Fruit fly (Drosophila melanogaster): ENCODE data around the gene CG17475.
A peak's percentile ranks its signal among the peaks of the same experiment; 100 is the strongest.

Gene CG17475

dm6 chr3R:17151376-17152026 is 21.3 kb upstream of the CG17475 start, which contains the start of gene CG5292 (continued):
- TF ChIP-seq BEAF-32 (GFP tag; optimal IDR thresholded peaks at IDR 0.05), result peak; percentile 50
- TF ChIP-seq CG2116 (GFP tag; optimal IDR thresholded peaks at IDR 0.05), result peak; percentile 49
- peak; percentile 76 for TF ChIP-seq NFAT (GFP tag; IDR thresholded peaks at IDR 0.05)
- no peak for TF ChIP-seq Hmx (GFP tag; optimal IDR thresholded peaks at IDR 0.05)
- TF ChIP-seq tap (tag; optimal IDR thresholded peaks at IDR 0.05), result no peak
- no peak for TF ChIP-seq Stat92E (GFP tag; optimal IDR thresholded peaks at IDR 0.05)
- no peak for TF ChIP-seq Neu2 (GFP tag; optimal IDR thresholded peaks at IDR 0.05; ENCODE audit: borderline replicate concordance)
- no peak for TF ChIP-seq eve (GFP tag; optimal IDR thresholded peaks at IDR 0.05)
- TF ChIP-seq fru (optimal IDR thresholded peaks at IDR 0.05), result no peak
- TF ChIP-seq CG17568 (GFP tag; optimal IDR thresholded peaks at IDR 0.05), result no peak
- TF ChIP-seq D19B (GFP tag; optimal IDR thresholded peaks at IDR 0.05), result peak; percentile 75
- TF ChIP-seq peb (GFP tag; IDR thresholded peaks at IDR 0.05), result no peak
- TF ChIP-seq slou (GFP tag; optimal IDR thresholded peaks at IDR 0.05), result peak; percentile 33
- no peak for TF ChIP-seq CG9797 (GFP tag; optimal IDR thresholded peaks at IDR 0.05)
- TF ChIP-seq CG43689 (GFP tag; IDR thresholded peaks at IDR 0.05), result no peak
- no peak for TF ChIP-seq gce (GFP tag; IDR thresholded peaks at IDR 0.05)
- peak; percentile 31 for TF ChIP-seq ind (GFP tag; optimal IDR thresholded peaks at IDR 0.05)
- TF ChIP-seq CG1024 (GFP tag; IDR thresholded peaks at IDR 0.05), result peak; percentile 42; the same call in 1 of the 2 replicates
- TF ChIP-seq ara (GFP tag; IDR thresholded peaks at IDR 0.05), result peak; percentile 47; the same call in 1 of the 2 replicates
- no peak for TF ChIP-seq crc (GFP tag; optimal IDR thresholded peaks at IDR 0.05)
- no peak for TF ChIP-seq cad (GFP tag; optimal IDR thresholded peaks at IDR 0.05)
- TF ChIP-seq ERR (GFP tag; optimal IDR thresholded peaks at IDR 0.05), result no peak
- TF ChIP-seq CG32772 (GFP tag; IDR thresholded peaks at IDR 0.05), result 0 out of 2 replicates have a peak, but pooled peaks have one; percentile 10
- no peak for TF ChIP-seq zf30C (GFP tag; optimal IDR thresholded peaks at IDR 0.05)
- 0 out of 3 replicates have a peak, but pooled peaks have one; percentile 29 for TF ChIP-seq CG14050 (GFP tag; IDR thresholded peaks at IDR 0.05)
- TF ChIP-seq scrt (GFP tag; optimal IDR thresholded peaks at IDR 0.05), result peak; percentile 61
- TF ChIP-seq Gsc (GFP tag; IDR thresholded peaks at IDR 0.05), result no peak
- TF ChIP-seq ems (GFP tag; optimal IDR thresholded peaks at IDR 0.05), result peak; percentile 54
- TF ChIP-seq jing (GFP tag; optimal IDR thresholded peaks at IDR 0.05), result no peak
- TF ChIP-seq slbo (GFP tag; IDR thresholded peaks at IDR 0.05), result peak; percentile 75
- TF ChIP-seq tna (GFP tag; IDR thresholded peaks at IDR 0.05; ENCODE audit: partially characterized antibody), result 0 out of 2 replicates have a peak, but pooled peaks have one; percentile 9
- TF ChIP-seq Bteb2 (GFP tag; optimal IDR thresholded peaks at IDR 0.05), result no peak
- peak; percentile 56 for TF ChIP-seq CG6689 (GFP tag; IDR thresholded peaks at IDR 0.05)
- no peak for TF ChIP-seq lbe (GFP tag; optimal IDR thresholded peaks at IDR 0.05)
- TF ChIP-seq kah (GFP tag; optimal IDR thresholded peaks at IDR 0.05), result peak; percentile 58
- peak; percentile 82 for TF ChIP-seq CG3847 (GFP tag; IDR thresholded peaks at IDR 0.05)
- TF ChIP-seq Fer3 (tag; optimal IDR thresholded peaks at IDR 0.05), result peak; percentile 34
- peak; percentile 8 for TF ChIP-seq CG16815 (GFP tag; optimal IDR thresholded peaks at IDR 0.05)
- TF ChIP-seq Aef1 (GFP tag; IDR thresholded peaks at IDR 0.05), result peak; percentile 56
- TF ChIP-seq ftz-f1 (GFP tag; optimal IDR thresholded peaks at IDR 0.05), result peak; percentile 68
- TF ChIP-seq ttk (GFP tag; IDR thresholded peaks at IDR 0.05), result peak; percentile 35
- TF ChIP-seq pzg (GFP tag; optimal IDR thresholded peaks at IDR 0.05), result peak; percentile 65
- peak; percentile 79 for TF ChIP-seq Rfx (GFP tag; IDR thresholded peaks at IDR 0.05)
- no peak for TF ChIP-seq unpg (GFP tag; optimal IDR thresholded peaks at IDR 0.05)
- no peak for TF ChIP-seq CG13624 (GFP tag; optimal IDR thresholded peaks at IDR 0.05)
- 0 out of 3 replicates have a peak, but pooled peaks have one; percentile 21 for TF ChIP-seq C15 (GFP tag; IDR thresholded peaks at IDR 0.05)
- TF ChIP-seq shn (GFP tag; optimal IDR thresholded peaks at IDR 0.05), result no peak
- peak; percentile 16 for TF ChIP-seq vfl (GFP tag; optimal IDR thresholded peaks at IDR 0.05)
- TF ChIP-seq mam (GFP tag; optimal IDR thresholded peaks at IDR 0.05), result peak; percentile 47
- peak; percentile 19 for TF ChIP-seq CrebB (tag; optimal IDR thresholded peaks at IDR 0.05)
- TF ChIP-seq CG12744 (GFP tag; optimal IDR thresholded peaks at IDR 0.05), result no peak
